Worm (Caenorhabditis elegans) whole organism, L4 larva: Measurements from ENCODE around the gene fbxa-30.

Experiments
- F37D6.2 ChIP-seq: sonication (generic microtip); optimal IDR thresholded peaks from 2 replicates; lab custom pipeline; 2016; ENCODE audit warnings: mild to moderate bottlenecking, missing genetic modification characterization, missing compliant biosample characterization
- Y105C5A.15 ChIP-seq: fragments of 200-800 bp; sonication (Bioruptor generic); IDR thresholded peaks from 2 replicates; pipeline ENCODE4 v1.3.6; 2022; ENCODE audit warnings: missing genetic modification characterization, missing compliant biosample characterization
- attf-4 ChIP-seq: sonication (generic microtip); optimal IDR thresholded peaks from 3 replicates; lab custom pipeline; 2017; ENCODE audit warnings: missing biosample characterization, missing genetic modification characterization
- ceh-20 ChIP-seq: fragments of 200-800 bp; sonication (Bioruptor generic); IDR thresholded peaks from 2 replicates; pipeline ENCODE4 v1.3.6; 2022; ENCODE audit warnings: missing genetic modification reagents, missing genetic modification characterization, missing compliant biosample characterization
- ceh-28 ChIP-seq: fragments of 150-350 bp; optimal IDR thresholded peaks from 2 replicates; lab custom pipeline; 2014; ENCODE audit warnings: missing biosample characterization, missing genetic modification reagents, missing genetic modification characterization
- ceh-32 ChIP-seq: sonication (generic microtip); optimal IDR thresholded peaks from 2 replicates; lab custom pipeline; 2016; ENCODE audit warnings: mild to moderate bottlenecking, missing genetic modification characterization, missing compliant biosample characterization; ENCODE audit not compliant: poor library complexity
- ceh-44 ChIP-seq: fragments of 200-800 bp; sonication (Bioruptor generic); IDR thresholded peaks from 2 replicates; pipeline ENCODE4 v1.3.6; 2022; ENCODE audit warnings: missing genetic modification reagents, missing genetic modification characterization, missing compliant biosample characterization
- ces-1 ChIP-seq: fragments of 150-350 bp; sonication (generic microtip); optimal IDR thresholded peaks from 4 replicates; lab custom pipeline; 2014; ENCODE audit warnings: missing biosample characterization, missing genetic modification reagents, missing genetic modification characterization
- ctbp-1 ChIP-seq: fragments of 200-800 bp; sonication (Bioruptor generic); IDR thresholded peaks from 2 replicates; pipeline ENCODE4 v1.3.6; 2022; ENCODE audit warnings: missing genetic modification reagents, missing genetic modification characterization, missing compliant biosample characterization
- daf-12 ChIP-seq: fragments of 150-350 bp; optimal IDR thresholded peaks from 2 replicates; lab custom pipeline; 2014; ENCODE audit warnings: missing biosample characterization, missing genetic modification reagents, missing genetic modification characterization
- daf-16 ChIP-seq, 3 experiments: sonication (generic microtip); optimal IDR thresholded peaks; 2 replicates each; lab custom pipeline; 2016 to 2017; ENCODE audit warnings: missing genetic modification characterization in 3 of 3, missing genetic modification reagents in 3 of 3, mild to moderate bottlenecking in 2 of 3, missing compliant biosample characterization in 2 of 3, missing biosample characterization in 1 of 3, moderate library complexity in 1 of 3
- dmd-6 ChIP-seq: fragments of 200-800 bp; sonication (Bioruptor generic); IDR thresholded peaks from 2 replicates; pipeline ENCODE4 v1.3.6; 2022; ENCODE audit warnings: missing genetic modification reagents, missing genetic modification characterization, missing compliant biosample characterization
- dmd-8 ChIP-seq: fragments of 200-800 bp; sonication (Bioruptor generic); IDR thresholded peaks from 2 replicates; pipeline ENCODE4 v1.3.6; 2022; ENCODE audit warnings: missing genetic modification characterization, missing compliant biosample characterization
- dmd-9 ChIP-seq: fragments of 200-800 bp; sonication (Bioruptor generic); IDR thresholded peaks from 2 replicates; pipeline ENCODE4 v1.3.6; 2022; ENCODE audit warnings: missing genetic modification reagents, missing genetic modification characterization, missing compliant biosample characterization
- dve-1 ChIP-seq: sonication (generic microtip); optimal IDR thresholded peaks from 2 replicates; lab custom pipeline; 2017; ENCODE audit warnings: antibody characterized with exemption, mild to moderate bottlenecking, missing genetic modification characterization, missing compliant biosample characterization; ENCODE audit not compliant: insufficient read depth
- egl-43 ChIP-seq: fragments of 200-800 bp; sonication (Bioruptor generic); IDR thresholded peaks from 2 replicates; pipeline ENCODE4 v1.3.6; 2022; ENCODE audit warnings: missing genetic modification reagents, missing genetic modification characterization, missing compliant biosample characterization
- fkh-10 ChIP-seq: fragments of 150-350 bp; optimal IDR thresholded peaks from 2 replicates; lab custom pipeline; 2014; ENCODE audit warnings: missing biosample characterization, missing genetic modification reagents, missing genetic modification characterization
- fos-1 ChIP-seq: fragments of 150-350 bp; optimal IDR thresholded peaks from 2 replicates; lab custom pipeline; 2014; ENCODE audit warnings: missing biosample characterization, missing genetic modification characterization
- hlh-11 ChIP-seq: fragments of 200-800 bp; sonication (Bioruptor generic); optimal IDR thresholded peaks from 2 replicates; lab custom pipeline; 2018; ENCODE audit warnings: mild to moderate bottlenecking, missing genetic modification characterization, missing compliant biosample characterization
- hmg-1.1 ChIP-seq: fragments of 200-800 bp; sonication (Bioruptor generic); IDR thresholded peaks from 2 replicates; pipeline ENCODE4 v1.3.6; 2022; ENCODE audit warnings: missing genetic modification reagents, missing genetic modification characterization, missing compliant biosample characterization
- lin-1 ChIP-seq: fragments of 200-800 bp; sonication (Bioruptor generic); IDR thresholded peaks from 2 replicates; pipeline ENCODE4 v1.3.6; 2022; ENCODE audit warnings: missing genetic modification reagents, missing genetic modification characterization, missing compliant biosample characterization
- lin-29 ChIP-seq: fragments of 200-800 bp; sonication (Bioruptor generic); IDR thresholded peaks from 2 replicates; pipeline ENCODE4 v1.3.6; 2022; ENCODE audit warnings: missing genetic modification reagents, missing genetic modification characterization, missing compliant biosample characterization
- lsy-2 ChIP-seq, 2 experiments: fragments of 150-350 bp in 1 of 2; sonication (generic microtip) in 1 of 2; optimal IDR thresholded peaks; 2 replicates each; lab custom pipeline; 2014 to 2017; ENCODE audit warnings: missing biosample characterization in 2 of 2, missing genetic modification characterization in 2 of 2
- mdl-1 ChIP-seq, 2 experiments: fragments of 150-350 bp in 1 of 2; sonication (generic microtip) in 1 of 2; optimal IDR thresholded peaks; 2 replicates each; lab custom pipeline; 2014 to 2017; ENCODE audit warnings: missing biosample characterization in 2 of 2, missing genetic modification characterization in 2 of 2
- mxl-2 ChIP-seq: fragments of 200-800 bp; sonication (Bioruptor generic); conservative IDR thresholded peaks from 2 replicates; pipeline ENCODE4 v1.3.6; 2022; ENCODE audit warnings: missing genetic modification reagents, missing genetic modification characterization, missing compliant biosample characterization
- mxl-3 ChIP-seq: fragments of 200-800 bp; sonication (Bioruptor generic); optimal IDR thresholded peaks from 2 replicates; lab custom pipeline; 2018; ENCODE audit warnings: mild to moderate bottlenecking, missing genetic modification characterization, missing compliant biosample characterization
- nhr-10 ChIP-seq: fragments of 150-350 bp; optimal IDR thresholded peaks from 2 replicates; lab custom pipeline; 2014; ENCODE audit warnings: missing biosample characterization, missing genetic modification characterization
- nhr-102 ChIP-seq: sonication (generic microtip); optimal IDR thresholded peaks from 2 replicates; lab custom pipeline; 2016; ENCODE audit warnings: mild to moderate bottlenecking, missing genetic modification characterization, moderate library complexity, missing compliant biosample characterization
- nhr-11 ChIP-seq: fragments of 150-350 bp; optimal IDR thresholded peaks from 2 replicates; lab custom pipeline; 2014; ENCODE audit warnings: missing biosample characterization, missing genetic modification characterization
- nhr-25 ChIP-seq: sonication (generic microtip); optimal IDR thresholded peaks from 2 replicates; lab custom pipeline; 2017; ENCODE audit warnings: missing genetic modification characterization, mild to moderate bottlenecking, missing compliant biosample characterization, antibody characterized with exemption, moderate library complexity, borderline replicate concordance; ENCODE audit not compliant: insufficient read depth
- nhr-28 ChIP-seq: fragments of 150-350 bp; optimal IDR thresholded peaks from 2 replicates; lab custom pipeline; 2014; ENCODE audit warnings: missing biosample characterization, missing genetic modification characterization
- nhr-41 ChIP-seq: fragments of 200-800 bp; sonication (Bioruptor generic); IDR thresholded peaks from 2 replicates; pipeline ENCODE4 v1.3.6; 2022; ENCODE audit warnings: missing genetic modification reagents, missing genetic modification characterization, missing compliant biosample characterization
- nhr-6 ChIP-seq: fragments of 150-350 bp; optimal IDR thresholded peaks from 2 replicates; lab custom pipeline; 2014; ENCODE audit warnings: missing biosample characterization, missing genetic modification characterization
- nhr-77 ChIP-seq: fragments of 150-350 bp; optimal IDR thresholded peaks from 2 replicates; lab custom pipeline; 2014; ENCODE audit warnings: missing biosample characterization, missing genetic modification characterization
- pha-4 ChIP-seq, 2 experiments: fragments of 150-350 bp in 1 of 2; fragments of 200-800 bp in 1 of 2; sonication (Bioruptor generic) in 1 of 2; IDR thresholded peaks in 1 of 2; optimal IDR thresholded peaks in 1 of 2; 2 replicates each; pipeline versions ENCODE4 v1.3.6 to Lab custom; 2014 to 2022; ENCODE audit warnings: missing genetic modification characterization in 2 of 2, missing genetic modification reagents in 2 of 2, missing biosample characterization in 1 of 2, missing compliant biosample characterization in 1 of 2
- php-3 ChIP-seq: fragments of 200-800 bp; sonication (Bioruptor generic); IDR thresholded peaks from 2 replicates; pipeline ENCODE4 v1.3.6; 2022; ENCODE audit warnings: missing genetic modification reagents, missing genetic modification characterization, missing compliant biosample characterization
- pqm-1 ChIP-seq: sonication (generic microtip); optimal IDR thresholded peaks from 2 replicates; lab custom pipeline; 2017; ENCODE audit warnings: missing biosample characterization, missing genetic modification characterization
- rbr-2 ChIP-seq: sonication (generic microtip); optimal IDR thresholded peaks from 2 replicates; lab custom pipeline; 2016; ENCODE audit warnings: missing genotype, missing genetic modification characterization, missing compliant biosample characterization
- saeg-2 ChIP-seq: fragments of 200-800 bp; sonication (Bioruptor generic); IDR thresholded peaks from 2 replicates; pipeline ENCODE4 v1.3.6; 2022; ENCODE audit warnings: missing genetic modification reagents, missing genetic modification characterization, missing compliant biosample characterization
- set-16 ChIP-seq: fragments of 200-800 bp; sonication (Bioruptor generic); IDR thresholded peaks from 2 replicates; pipeline ENCODE4 v1.3.6; 2022; ENCODE audit warnings: missing genetic modification reagents, missing genetic modification characterization, missing compliant biosample characterization
- skn-1 ChIP-seq: fragments of 150-350 bp; optimal IDR thresholded peaks from 2 replicates; lab custom pipeline; 2014; ENCODE audit warnings: missing biosample characterization, missing genetic modification characterization
- spr-3 ChIP-seq: fragments of 200-800 bp; sonication (Bioruptor generic); optimal IDR thresholded peaks from 2 replicates; lab custom pipeline; 2018; ENCODE audit warnings: mild to moderate bottlenecking, missing genetic modification characterization, missing compliant biosample characterization
- unc-39 ChIP-seq: sonication (generic microtip); optimal IDR thresholded peaks from 2 replicates; lab custom pipeline; 2017; ENCODE audit warnings: missing biosample characterization, missing genetic modification characterization
- vab-7 ChIP-seq: fragments of 200-800 bp; sonication (Bioruptor generic); IDR thresholded peaks from 2 replicates; pipeline ENCODE4 v1.3.6; 2022; ENCODE audit warnings: missing genetic modification reagents, missing genetic modification characterization, missing compliant biosample characterization
- zfp-3 ChIP-seq: fragments of 200-800 bp; sonication (Bioruptor generic); conservative IDR thresholded peaks from 2 replicates; pipeline ENCODE4 v1.3.6; 2022; ENCODE audit warnings: missing genetic modification reagents, missing genetic modification characterization, missing compliant biosample characterization
- ztf-7 ChIP-seq: fragments of 150-350 bp; optimal IDR thresholded peaks from 2 replicates; lab custom pipeline; 2014; ENCODE audit warnings: missing biosample characterization, missing genetic modification characterization

The fbxa-30 gene

ce11 chrIII:1275513-1275912 is at the start of gene fbxa-30:
fbxa-30 (minus strand) TSS chrIII:1275613.
- no peak for TF ChIP-seq ceh-44 (GFP tag; lab: Robert Waterston, UW)
- no peak for TF ChIP-seq set-16 (GFP tag; lab: Robert Waterston, UW)
- no peak for TF ChIP-seq unc-39 (tag; lab: Kevin White, UChicago)
- TF ChIP-seq hmg-1.1 (GFP tag; lab: Robert Waterston, UW), result no peak
- no peak for TF ChIP-seq ces-1 (GFP tag; lab: Kevin White, UChicago)
- no peak for TF ChIP-seq lin-1 (GFP tag; lab: Robert Waterston, UW)
- no peak for TF ChIP-seq zfp-3 (GFP tag; lab: Robert Waterston, UW)
- TF ChIP-seq ceh-20 (GFP tag; lab: Robert Waterston, UW), result no peak
- no peak for TF ChIP-seq skn-1

- TF ChIP-seq Y105C5A.15 (GFP tag; lab: Robert Waterston, UW) (no peak), ces-1 (GFP tag; lab: Kevin White, UChicago) (no peak), spr-3 (GFP tag; lab: Kevin White, UChicago) (no peak), mxl-2 (no peak), daf-12 (tag; lab: Kevin White, UChicago) (no peak), ctbp-1 (GFP tag; lab: Robert Waterston, UW) (no peak), ztf-7 (tag; lab: Kevin White, UChicago) (no peak), nhr-25 (tag; lab: Kevin White, UChicago) (no peak), fkh-10 (GFP tag; lab: Kevin White, UChicago) (no peak), ceh-28 (no peak), mxl-3 (GFP tag; lab: Kevin White, UChicago) (no peak), hmg-1.1 (GFP tag; lab: Robert Waterston, UW) (no peak), mdl-1 (tag; optimal IDR thresholded peaks at IDR 0.05; lab: Kevin White, UChicago) (no peak), rbr-2 (tag; lab: Kevin White, UChicago) (no peak), nhr-6 (no peak), nhr-102 (tag; lab: Kevin White, UChicago) (no peak), dmd-9 (GFP tag; lab: Robert Waterston, UW) (no peak), ceh-32 (tag; lab: Kevin White, UChicago) (no peak), pha-4 (GFP tag; IDR thresholded peaks at IDR 0.05; lab: Robert Waterston, UW) (no peak), pha-4 (tag; optimal IDR thresholded peaks at IDR 0.05; lab: Kevin White, UChicago) (no peak)
Measured at ce11 chrIII:1324513-1324912, 49.1 kb upstream of the fbxa-30 start, which contains the start of gene fbxa-14. fbxa-14 (minus strand) TSS chrIII:1324613.

ce11 chrIII:1323555-1323954 is 48.1 kb upstream of the fbxa-30 start:
- TF ChIP-seq fos-1 (tag; lab: Kevin White, UChicago) (no peak), nhr-41 (GFP tag; lab: Robert Waterston, UW) (peak; percentile 41; the same call in 1 of the 2 replicates), dmd-6 (GFP tag; lab: Robert Waterston, UW) (peak; percentile 83), egl-43 (GFP tag; lab: Robert Waterston, UW) (no peak), lsy-2 (tag; optimal IDR thresholded peaks at IDR 0.05; lab: Kevin White, UChicago) (peak in 1 of 2 experiments; percentile 36), nhr-10 (tag; lab: Kevin White, UChicago) (no peak), nhr-6 (peak; percentile 84), nhr-28 (tag; lab: Kevin White, UChicago) (peak; percentile 89), attf-4 (tag; lab: Kevin White, UChicago) (no peak), pqm-1 (tag; lab: Kevin White, UChicago) (peak; percentile 96), nhr-77 (tag; lab: Kevin White, UChicago) (peak; percentile 63), nhr-11 (tag; lab: Kevin White, UChicago) (no peak), F37D6.2 (tag; lab: Kevin White, UChicago) (no peak), hlh-11 (tag; lab: Kevin White, UChicago) (peak; percentile 40), lin-29 (GFP tag; lab: Robert Waterston, UW) (no peak), saeg-2 (GFP tag; lab: Robert Waterston, UW) (no peak), php-3 (no peak), dmd-8 (no peak), dmd-9 (GFP tag; lab: Robert Waterston, UW) (no peak), mdl-1 (tag; optimal IDR thresholded peaks at IDR 0.05; lab: Kevin White, UChicago) (peak in 1 of 2 experiments; percentile 22), unc-39 (tag; lab: Kevin White, UChicago) (no peak), vab-7 (no peak), daf-16 (GFP tag; optimal IDR thresholded peaks at IDR 0.05; lab: Kevin White, UChicago) (no peak), daf-16 (tag; optimal IDR thresholded peaks at IDR 0.05; lab: Kevin White, UChicago) (peak; percentile 56), ceh-32 (tag; lab: Kevin White, UChicago) (no peak), dve-1 (tag; lab: Kevin White, UChicago) (peak; percentile 19)
